Worm (Caenorhabditis elegans) whole organism, L3 larva: Measurements from ENCODE around the gene T05D4.5.

ENCODE experiments used
- ZK546.5 ChIP-seq: sonication (generic microtip); optimal IDR thresholded peaks from 2 replicates; lab custom pipeline; 2017; ENCODE audit warnings: missing biosample characterization, missing genetic modification characterization
- ceh-28 ChIP-seq: fragments of 150-350 bp; optimal IDR thresholded peaks from 2 replicates; lab custom pipeline; 2014; ENCODE audit warnings: missing biosample characterization, missing genetic modification reagents, missing genetic modification characterization
- ceh-82 ChIP-seq: fragments of 150-350 bp; optimal IDR thresholded peaks from 2 replicates; lab custom pipeline; 2014; ENCODE audit warnings: missing biosample characterization, missing genetic modification characterization
- egl-27 ChIP-seq: sonication (generic microtip); optimal IDR thresholded peaks from 4 replicates; lab custom pipeline; 2017; ENCODE audit warnings: missing biosample characterization, missing genetic modification reagents, missing genetic modification characterization
- elt-3 ChIP-seq, 3 experiments: fragments of 150-350 bp in 1 of 3; sonication (generic microtip) in 2 of 3; optimal IDR thresholded peaks; 2 replicates in 2 of 3; 4 replicates in 1 of 3; lab custom pipeline; 2014 to 2017; ENCODE audit warnings: missing biosample characterization in 3 of 3, missing genetic modification characterization in 3 of 3
- jun-1 ChIP-seq: fragments of 150-350 bp; optimal IDR thresholded peaks from 2 replicates; lab custom pipeline; 2014; ENCODE audit warnings: missing biosample characterization, missing genetic modification reagents, missing genetic modification characterization
- lsy-12 ChIP-seq: sonication (generic microtip); optimal IDR thresholded peaks from 2 replicates; lab custom pipeline; 2016; ENCODE audit warnings: mild to moderate bottlenecking, missing genetic modification characterization, missing compliant biosample characterization
- nhr-237 ChIP-seq: fragments of 150-350 bp; optimal IDR thresholded peaks from 2 replicates; lab custom pipeline; 2014; ENCODE audit warnings: missing biosample characterization, missing genetic modification characterization
- nhr-67 ChIP-seq: fragments of 150-350 bp; optimal IDR thresholded peaks from 2 replicates; lab custom pipeline; 2014; ENCODE audit warnings: missing biosample characterization, missing genetic modification characterization
- nhr-76 ChIP-seq: fragments of 150-350 bp; sonication (generic microtip); optimal IDR thresholded peaks from 5 replicates; lab custom pipeline; 2014; ENCODE audit warnings: missing biosample characterization, missing genetic modification characterization
- skn-1 ChIP-seq: fragments of 150-350 bp; optimal IDR thresholded peaks from 2 replicates; lab custom pipeline; 2014; ENCODE audit warnings: missing biosample characterization, missing genetic modification characterization
- snpc-4 ChIP-seq: fragments of 150-350 bp; optimal IDR thresholded peaks from 2 replicates; lab custom pipeline; 2014; ENCODE audit warnings: missing biosample characterization, missing genetic modification characterization
- tbx-2 ChIP-seq: sonication (generic microtip); optimal IDR thresholded peaks from 2 replicates; lab custom pipeline; 2016; ENCODE audit warnings: mild to moderate bottlenecking, missing genetic modification characterization, missing compliant biosample characterization

The T05D4.5 gene

ce11 chrIII:13630708-13631107, 50.1 kb downstream of the T05D4.5 start, which contains the start of gene arrd-17:
Gene arrd-17, minus strand, starts transcription at chrIII:13630808.
- TF ChIP-seq jun-1 (no peak), egl-27 (tag; lab: Kevin White, UChicago) (no peak), nhr-76 (tag; lab: Kevin White, UChicago) (no peak), snpc-4 (tag; lab: Kevin White, UChicago) (no peak), ZK546.5 (tag; lab: Kevin White, UChicago) (no peak), ceh-28 (tag; lab: Kevin White, UChicago) (no peak), ceh-82 (tag; lab: Kevin White, UChicago) (no peak), elt-3 (tag; optimal IDR thresholded peaks at IDR 0.05; lab: Kevin White, UChicago) (no peak), nhr-237 (no peak), nhr-67 (tag; lab: Kevin White, UChicago) (no peak), skn-1 (tag; lab: Kevin White, UChicago) (no peak), tbx-2 (tag; lab: Kevin White, UChicago) (no peak), lsy-12 (tag; lab: Kevin White, UChicago) (no peak)
